Fruit fly (Drosophila melanogaster) whole organism, pupa: ENCODE results near the gene CG33110.
A peak's percentile ranks its signal among the peaks of the same experiment; 100 is the strongest.

Source experiments
- CG10348 ChIP-seq: fragments of 200-800 bp; sonication (Bioruptor generic); IDR thresholded peaks from 2 replicates; pipeline ENCODE4 v1.3.6; 2022; ENCODE audit warnings: missing biosample characterization, missing genetic modification characterization
- CG12605 ChIP-seq: fragments of 200-800 bp; sonication (Bioruptor generic); IDR thresholded peaks from 2 replicates; pipeline ENCODE4 v1.3.6; 2022; ENCODE audit warnings: missing biosample characterization, missing genetic modification characterization
- CG13204 ChIP-seq: fragments of 200-800 bp; sonication (Bioruptor generic); optimal IDR thresholded peaks from 2 replicates; lab custom pipeline; 2018; ENCODE audit warnings: missing biosample characterization, mild to moderate bottlenecking, missing genetic modification characterization, moderate library complexity
- CG14655 ChIP-seq: fragments of 200-800 bp; sonication (Bioruptor generic); optimal IDR thresholded peaks from 3 replicates; lab custom pipeline; 2017; ENCODE audit warnings: mild to moderate bottlenecking, missing biosample characterization, missing genetic modification reagents, missing genetic modification characterization
- CG15710 ChIP-seq: fragments of 200-800 bp; sonication (Bioruptor generic); optimal IDR thresholded peaks from 2 replicates; lab custom pipeline; 2018; ENCODE audit warnings: missing biosample characterization, mild to moderate bottlenecking, missing genetic modification characterization, moderate library complexity
- CG17806 ChIP-seq: fragments of 200-800 bp; sonication (Bioruptor generic); optimal IDR thresholded peaks from 2 replicates; lab custom pipeline; 2018; ENCODE audit warnings: missing biosample characterization, mild to moderate bottlenecking, missing genetic modification characterization, moderate library complexity
- CG32121 ChIP-seq: fragments of 200-800 bp; sonication (Bioruptor generic); IDR thresholded peaks from 2 replicates; pipeline ENCODE4 v1.3.6; 2022; ENCODE audit warnings: missing biosample characterization, missing genetic modification characterization
- CG34367 ChIP-seq: fragments of 200-800 bp; sonication (Bioruptor generic); optimal IDR thresholded peaks from 2 replicates; lab custom pipeline; 2018; ENCODE audit warnings: missing biosample characterization, mild to moderate bottlenecking, missing genetic modification characterization
- CG4496 ChIP-seq: fragments of 200-800 bp; sonication (Bioruptor generic); IDR thresholded peaks from 3 replicates; pipeline ENCODE4 v1.3.6; 2022; ENCODE audit warnings: missing biosample characterization, missing genetic modification characterization
- CG8159 ChIP-seq: fragments of 200-800 bp; sonication (Bioruptor generic); optimal IDR thresholded peaks from 3 replicates; lab custom pipeline; 2018; ENCODE audit warnings: missing biosample characterization, mild to moderate bottlenecking, missing genetic modification characterization, moderate library complexity
- CG8301 ChIP-seq: fragments of 200-800 bp; sonication (Bioruptor generic); optimal IDR thresholded peaks from 2 replicates; lab custom pipeline; 2018; ENCODE audit warnings: missing biosample characterization, mild to moderate bottlenecking, missing genetic modification characterization
- CG9948 ChIP-seq: fragments of 200-800 bp; sonication (Bioruptor generic); optimal IDR thresholded peaks from 2 replicates; lab custom pipeline; 2018; ENCODE audit warnings: missing biosample characterization, mild to moderate bottlenecking, missing genetic modification characterization, moderate library complexity
- D1 ChIP-seq: fragments of 200-800 bp; sonication (Bioruptor generic); optimal IDR thresholded peaks from 2 replicates; lab custom pipeline; 2018; ENCODE audit warnings: missing biosample characterization, mild to moderate bottlenecking, missing genetic modification characterization, moderate library complexity
- EcR ChIP-seq: fragments of 200-800 bp; sonication (Bioruptor generic); optimal IDR thresholded peaks from 3 replicates; lab custom pipeline; 2019; ENCODE audit warnings: missing biosample characterization, missing genetic modification characterization, mild to moderate bottlenecking, moderate library complexity, missing genetic modification reagents
- Ets98B ChIP-seq: fragments of 200-800 bp; sonication (Bioruptor generic); IDR thresholded peaks from 2 replicates; pipeline ENCODE4 v1.3.6; 2022; ENCODE audit warnings: missing biosample characterization, missing genetic modification characterization
- Pif1A ChIP-seq: fragments of 200-800 bp; sonication (Bioruptor generic); optimal IDR thresholded peaks from 3 replicates; lab custom pipeline; 2016; ENCODE audit warnings: missing biosample characterization, missing genetic modification characterization
- Pif1B ChIP-seq: fragments of 200-800 bp; sonication (Bioruptor generic); optimal IDR thresholded peaks from 3 replicates; lab custom pipeline; 2016; ENCODE audit warnings: missing biosample characterization, missing genetic modification characterization
- Snoo ChIP-seq: fragments of 200-800 bp; sonication (Bioruptor generic); optimal IDR thresholded peaks from 3 replicates; lab custom pipeline; 2017; ENCODE audit warnings: missing biosample characterization, mild to moderate bottlenecking, missing genetic modification characterization, inconsistent platforms
- fd96Ca ChIP-seq: fragments of 200-800 bp; sonication (Bioruptor generic); IDR thresholded peaks from 3 replicates; pipeline ENCODE4 v1.3.6; 2022; ENCODE audit warnings: missing biosample characterization, missing genetic modification characterization
- gl ChIP-seq: fragments of 200-800 bp; sonication (Bioruptor generic); optimal IDR thresholded peaks from 2 replicates; lab custom pipeline; 2018; ENCODE audit warnings: missing biosample characterization, mild to moderate bottlenecking, missing genetic modification characterization
- rn ChIP-seq: fragments of 200-800 bp; sonication (Bioruptor generic); IDR thresholded peaks from 2 replicates; pipeline ENCODE4 v1.3.6; 2022; ENCODE audit warnings: missing biosample characterization, missing genetic modification characterization

Gene CG33110

DNA sequence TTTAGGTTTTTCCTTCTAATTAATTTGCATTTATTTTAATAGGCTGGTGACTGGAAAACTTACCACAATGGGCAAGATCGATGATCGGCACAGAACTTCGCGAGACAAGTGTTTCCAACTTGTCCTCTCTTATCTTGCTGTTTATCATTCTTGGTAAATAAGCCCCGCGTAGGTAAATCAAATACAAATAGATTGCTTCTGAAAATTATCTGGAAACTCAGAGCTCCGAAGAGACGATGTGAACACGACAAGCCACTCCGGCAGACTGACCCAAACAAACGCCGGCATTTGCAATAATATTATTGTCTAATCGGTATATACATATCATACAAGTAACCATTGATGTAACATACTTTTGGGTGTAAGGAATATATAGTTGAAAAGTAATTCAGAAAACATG, 39.7 kb upstream of the CG33110 start, which contains the start of gene CG33099:
TSS of gene CG33099 (minus strand) at position 268 of the 400 bp plus-strand sequence.
- TF ChIP-seq Pif1A = peak; percentile 44
- TF ChIP-seq Ets98B = 0 out of 2 replicates have a peak, but pooled peaks have one; percentile 11
- TF ChIP-seq CG8301 (tag; lab: Kevin White, UChicago) = no peak
- TF ChIP-seq Snoo (tag; lab: Kevin White, UChicago) = no peak
- peak; percentile 4 for TF ChIP-seq EcR (GFP tag; lab: Kevin White, UChicago)
- peak; percentile 17 for TF ChIP-seq gl (tag; lab: Kevin White, UChicago)
- TF ChIP-seq CG9948 (tag; lab: Kevin White, UChicago) = no peak
- peak; percentile 4 for TF ChIP-seq CG14655 (GFP tag; lab: Kevin White, UChicago)
- no peak for TF ChIP-seq fd96Ca
- TF ChIP-seq Pif1B (GFP tag; lab: Kevin White, UChicago) = peak; percentile 52
- no peak for TF ChIP-seq CG13204 (GFP tag; lab: Kevin White, UChicago)
- peak; percentile 55; the same call in 2 of the 3 replicates for TF ChIP-seq CG4496 (GFP tag; lab: Robert Waterston, UW)
- no peak for TF ChIP-seq CG8159 (tag; lab: Kevin White, UChicago)
- TF ChIP-seq CG34367 (tag; lab: Kevin White, UChicago) = no peak
- no peak for TF ChIP-seq CG12605 (GFP tag; lab: Robert Waterston, UW)
- no peak for TF ChIP-seq D1 (tag; lab: Kevin White, UChicago)
- TF ChIP-seq CG17806 = no peak
- TF ChIP-seq rn (GFP tag; lab: Robert Waterston, UW) = no peak
- TF ChIP-seq CG32121 = peak; percentile 36; the same call in 1 of the 2 replicates
- TF ChIP-seq CG15710 (tag; lab: Kevin White, UChicago) = no peak
- no peak for TF ChIP-seq CG10348 (GFP tag; lab: Robert Waterston, UW)
- TF ChIP-seq, all 21 proteins: peak for 8

DNA sequence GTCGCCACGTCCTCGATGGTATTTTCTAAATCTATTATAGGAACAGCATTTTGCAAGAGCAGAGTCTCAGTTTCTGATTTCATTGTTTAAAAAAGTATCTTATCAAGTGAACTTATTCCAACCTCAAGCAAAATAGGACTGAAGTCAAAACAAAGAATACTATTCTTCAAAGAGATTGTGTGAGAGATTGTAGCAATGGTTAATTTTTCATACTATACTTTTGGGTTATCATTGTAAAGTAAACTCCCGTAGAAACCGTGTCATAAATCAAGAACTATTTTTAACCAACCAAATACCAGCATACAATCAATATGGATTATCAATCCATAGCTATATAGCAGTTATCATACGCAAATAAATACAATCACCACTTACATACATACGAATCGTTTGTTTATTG, 38.2 kb upstream of the CG33110 start, which contains the start of gene CG33093:
TSS of gene CG33093 (minus strand) at position 122 of the 400 bp plus-strand sequence.
- TF ChIP-seq CG14655 (GFP tag; lab: Kevin White, UChicago) (no peak), CG34367 (tag; lab: Kevin White, UChicago) (no peak), CG4496 (GFP tag; lab: Robert Waterston, UW) (no peak), Pif1B (GFP tag; lab: Kevin White, UChicago) (no peak), EcR (GFP tag; lab: Kevin White, UChicago) (no peak), rn (GFP tag; lab: Robert Waterston, UW) (no peak), CG17806 (no peak), gl (tag; lab: Kevin White, UChicago) (no peak), CG8159 (tag; lab: Kevin White, UChicago) (no peak), CG13204 (GFP tag; lab: Kevin White, UChicago) (no peak), CG12605 (GFP tag; lab: Robert Waterston, UW) (no peak), Pif1A (no peak), CG10348 (GFP tag; lab: Robert Waterston, UW) (no peak), D1 (tag; lab: Kevin White, UChicago) (no peak), CG9948 (tag; lab: Kevin White, UChicago) (no peak), CG8301 (tag; lab: Kevin White, UChicago) (no peak)

DNA sequence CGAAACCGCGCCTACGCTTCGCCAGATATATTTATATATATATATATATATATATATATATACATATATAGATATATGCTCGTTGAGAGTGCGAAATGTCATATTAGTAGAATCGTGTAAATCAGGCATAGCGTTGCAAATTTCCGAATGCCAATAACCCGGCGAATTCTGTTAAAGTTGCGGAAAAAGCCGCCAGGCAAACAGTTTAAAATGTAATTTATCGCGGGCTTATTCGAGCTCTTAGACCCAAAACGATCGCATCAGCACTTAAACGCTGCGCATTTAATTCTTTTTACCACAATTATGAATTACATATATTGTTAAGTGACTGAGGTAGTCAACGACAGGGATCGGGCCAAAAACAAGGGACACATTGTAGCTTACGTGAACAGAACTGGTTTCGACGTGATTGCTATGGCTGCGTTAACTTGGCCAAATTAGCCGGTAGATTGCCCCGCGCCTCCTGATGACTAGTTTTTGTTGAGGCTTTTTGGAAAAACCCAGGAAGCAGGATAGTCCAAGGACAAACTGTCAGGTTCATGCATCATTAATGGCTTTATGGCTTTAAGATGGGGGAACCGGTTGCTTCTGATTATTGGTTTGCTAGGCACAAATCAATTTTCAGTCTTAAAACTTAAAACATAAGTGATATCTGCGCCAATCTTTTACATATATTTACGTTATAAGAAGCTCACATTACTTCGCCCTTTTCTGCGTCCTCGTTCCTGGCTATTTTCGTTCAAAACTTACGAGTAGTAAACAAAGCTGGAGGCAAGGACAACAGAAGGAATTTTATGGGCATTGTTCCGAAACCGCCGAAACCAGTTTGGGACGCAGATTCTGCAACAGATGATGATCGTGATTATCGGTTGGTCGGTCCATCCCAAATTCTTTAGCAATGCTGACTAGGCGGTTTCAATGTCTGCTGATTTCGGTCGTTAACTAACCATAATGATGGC, 35.7 kb upstream of the CG33110 start:
- TF ChIP-seq EcR (GFP tag; lab: Kevin White, UChicago) (peak; percentile 82), gl (tag; lab: Kevin White, UChicago) (no peak), CG8159 (tag; lab: Kevin White, UChicago) (no peak)
- TF ChIP-seq, all 21 proteins: peak for 1

DNA sequence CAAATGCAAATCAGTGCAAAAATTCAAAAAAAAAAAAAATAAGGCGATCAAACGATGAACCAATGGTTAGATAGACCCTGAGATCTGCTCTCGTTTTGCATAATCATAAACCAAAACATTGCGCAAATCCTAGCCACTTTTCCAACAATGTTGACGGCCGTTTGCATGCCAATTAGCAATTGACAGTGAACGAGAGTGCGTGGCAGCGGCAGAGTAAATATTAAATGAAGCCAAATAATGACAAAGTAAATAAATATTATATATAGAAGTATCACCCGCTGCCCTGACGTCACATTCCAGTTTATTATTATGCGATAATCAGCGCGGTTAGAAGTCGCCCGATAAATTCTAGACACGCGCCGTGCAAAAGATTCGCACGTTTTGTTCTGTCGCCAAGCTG, 34.0 kb upstream of the CG33110 start:
- TF ChIP-seq EcR (GFP tag; lab: Kevin White, UChicago) (no peak), CG15710 (tag; lab: Kevin White, UChicago) (no peak), CG12605 (GFP tag; lab: Robert Waterston, UW) (no peak)

DNA sequence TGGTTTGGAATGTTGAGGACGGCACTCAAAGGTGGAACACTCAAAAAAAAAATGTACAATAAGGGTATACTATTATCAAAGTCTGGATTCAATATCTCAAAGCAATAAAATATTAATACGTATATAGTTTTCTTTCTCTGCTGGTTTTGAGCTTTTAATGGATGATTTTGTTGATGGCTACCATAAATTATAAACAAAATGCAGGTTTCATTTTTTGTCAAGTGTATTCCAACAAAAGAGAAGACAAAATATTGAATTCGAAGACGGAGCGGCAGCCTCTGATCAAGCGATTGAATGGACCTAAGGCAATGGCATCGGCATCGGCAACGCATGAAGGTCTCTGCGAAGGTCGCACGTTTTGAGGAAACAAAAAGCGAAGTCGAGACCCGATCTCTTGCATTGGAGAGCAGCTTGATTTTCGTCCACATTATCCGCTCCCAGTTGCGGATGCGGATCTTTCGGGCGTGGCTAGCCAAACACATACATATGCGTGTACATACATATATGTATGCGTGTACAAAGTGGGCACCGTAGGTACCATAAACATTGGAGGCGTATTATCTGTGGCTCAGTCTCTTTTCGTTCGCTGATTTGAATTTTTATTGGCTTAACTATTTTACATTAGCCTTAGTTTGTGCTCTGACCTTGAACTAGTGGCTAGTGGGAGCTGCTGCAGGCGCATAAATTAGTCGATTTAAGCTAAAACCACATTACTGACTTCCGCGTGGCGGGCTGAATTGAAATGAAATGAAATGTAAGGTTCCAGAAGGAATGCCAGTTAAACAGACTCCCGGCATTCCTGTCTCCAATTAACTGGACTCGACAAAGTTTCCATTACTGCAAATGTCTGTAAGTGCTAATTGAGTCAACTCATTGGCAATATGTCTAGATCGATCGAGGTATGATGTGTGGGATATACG, 33.2 kb upstream of the CG33110 start:
- TF ChIP-seq fd96Ca (no peak), CG14655 (GFP tag; lab: Kevin White, UChicago) (peak; percentile 38), CG15710 (tag; lab: Kevin White, UChicago) (peak; percentile 83), Ets98B (no peak), EcR (GFP tag; lab: Kevin White, UChicago) (peak; percentile 81), gl (tag; lab: Kevin White, UChicago) (peak; percentile 64), CG8159 (tag; lab: Kevin White, UChicago) (peak; percentile 89), Snoo (tag; lab: Kevin White, UChicago) (peak; percentile 54), CG12605 (GFP tag; lab: Robert Waterston, UW) (no peak), CG34367 (tag; lab: Kevin White, UChicago) (peak; percentile 80), CG9948 (tag; lab: Kevin White, UChicago) (peak; percentile 82), CG4496 (GFP tag; lab: Robert Waterston, UW) (no peak), D1 (tag; lab: Kevin White, UChicago) (peak; percentile 39), CG10348 (GFP tag; lab: Robert Waterston, UW) (no peak), CG17806 (peak; percentile 89), rn (GFP tag; lab: Robert Waterston, UW) (no peak), CG32121 (no peak), CG13204 (GFP tag; lab: Kevin White, UChicago) (peak; percentile 52), CG8301 (tag; lab: Kevin White, UChicago) (no peak), Pif1A (peak; percentile 59), Pif1B (GFP tag; lab: Kevin White, UChicago) (peak; percentile 47)
